Fruit fly (Drosophila melanogaster) whole organism, embryonic: Measurements from ENCODE around the gene CG4133.

ENCODE experiments used
- Adf1 ChIP-seq: fragments of 200-800 bp; sonication (Bioruptor generic); IDR thresholded peaks from 2 replicates; pipeline ENCODE4 v1.3.6; 2022; ENCODE audit warnings: missing biosample characterization, missing genetic modification characterization
- Bdp1 ChIP-seq: fragments of 200-800 bp; sonication (Bioruptor generic); optimal IDR thresholded peaks from 3 replicates; lab custom pipeline; 2016; ENCODE audit warnings: missing biosample characterization, missing genetic modification characterization
- Bgb ChIP-seq: fragments of 200-800 bp; sonication (Bioruptor generic); IDR thresholded peaks from 2 replicates; pipeline ENCODE4 v1.3.6; 2022; ENCODE audit warnings: missing biosample characterization, missing genetic modification characterization; ENCODE audit not compliant: partially characterized antibody
- CG10959 ChIP-seq: fragments of 200-800 bp; sonication (Bioruptor generic); IDR thresholded peaks from 2 replicates; pipeline ENCODE4 v1.3.6; 2022; ENCODE audit warnings: missing biosample characterization, missing genetic modification characterization
- CG11695 ChIP-seq: fragments of 200-800 bp; sonication (Bioruptor generic); IDR thresholded peaks from 3 replicates; pipeline ENCODE4 v1.3.6; 2022; ENCODE audit warnings: missing biosample characterization, missing genetic modification characterization
- CG12769 ChIP-seq: fragments of 200-800 bp; sonication (Bioruptor generic); optimal IDR thresholded peaks from 2 replicates; lab custom pipeline; 2019; ENCODE audit warnings: missing biosample characterization, mild to moderate bottlenecking, missing genetic modification characterization, moderate library complexity
- CG13424 ChIP-seq: fragments of 200-800 bp; sonication (Bioruptor generic); optimal IDR thresholded peaks from 2 replicates; lab custom pipeline; 2019; ENCODE audit warnings: missing biosample characterization, mild to moderate bottlenecking, missing genetic modification characterization, moderate library complexity
- CG14710 ChIP-seq: fragments of 200-800 bp; sonication (Bioruptor generic); optimal IDR thresholded peaks from 3 replicates; lab custom pipeline; 2019; ENCODE audit warnings: missing biosample characterization, mild to moderate bottlenecking, missing genetic modification characterization, moderate library complexity
- CG17186 ChIP-seq: fragments of 200-800 bp; sonication (Bioruptor generic); optimal IDR thresholded peaks from 3 replicates; lab custom pipeline; 2017; ENCODE audit warnings: missing biosample characterization, missing genetic modification reagents, missing genetic modification characterization
- CG31388 ChIP-seq: fragments of 200-800 bp; sonication (Bioruptor generic); optimal IDR thresholded peaks from 2 replicates; lab custom pipeline; 2016; ENCODE audit warnings: missing biosample characterization, missing genetic modification characterization
- CG31441 ChIP-seq: fragments of 200-800 bp; sonication (Bioruptor generic); IDR thresholded peaks from 2 replicates; pipeline ENCODE4 v1.3.6; 2022; ENCODE audit warnings: missing biosample characterization, missing genetic modification characterization
- CG32532 ChIP-seq: fragments of 200-800 bp; sonication (Bioruptor generic); IDR thresholded peaks from 2 replicates; pipeline ENCODE4 v1.3.6; 2022; ENCODE audit warnings: missing biosample characterization, missing genetic modification characterization
- CG32772 ChIP-seq: fragments of 200-800 bp; sonication (Bioruptor generic); IDR thresholded peaks from 2 replicates; pipeline ENCODE4 v1.3.6; 2022; ENCODE audit warnings: missing biosample characterization, missing genetic modification characterization
- CG4730 ChIP-seq: fragments of 200-800 bp; sonication (Bioruptor generic); IDR thresholded peaks from 2 replicates; pipeline ENCODE4 v1.3.6; 2022; ENCODE audit warnings: missing biosample characterization, missing genetic modification characterization
- CG4820 ChIP-seq: fragments of 200-800 bp; sonication (Bioruptor generic); optimal IDR thresholded peaks from 3 replicates; lab custom pipeline; 2016; ENCODE audit warnings: missing biosample characterization, missing genetic modification characterization
- CG6813 ChIP-seq: fragments of 200-800 bp; sonication (Bioruptor generic); optimal IDR thresholded peaks from 2 replicates; lab custom pipeline; 2017; ENCODE audit warnings: missing biosample characterization, missing genetic modification characterization, mild to moderate bottlenecking, moderate library complexity, missing genetic modification reagents
- CG7963 ChIP-seq: fragments of 200-800 bp; sonication (Bioruptor generic); IDR thresholded peaks from 3 replicates; pipeline ENCODE4 v1.3.6; 2022; ENCODE audit warnings: missing biosample characterization, missing genetic modification characterization; ENCODE audit not compliant: partially characterized antibody
- CG7987 ChIP-seq: fragments of 200-800 bp; sonication (Bioruptor generic); optimal IDR thresholded peaks from 2 replicates; lab custom pipeline; 2018; ENCODE audit warnings: missing biosample characterization, mild to moderate bottlenecking, missing genetic modification characterization, moderate library complexity
- CTCF ChIP-seq: fragments of 200-800 bp; sonication (Bioruptor generic); optimal IDR thresholded peaks from 2 replicates; lab custom pipeline; 2017; ENCODE audit warnings: missing biosample characterization, mild to moderate bottlenecking, missing genetic modification characterization, moderate library complexity
- Dad ChIP-seq: fragments of 200-800 bp; sonication (Bioruptor generic); optimal IDR thresholded peaks from 3 replicates; lab custom pipeline; 2016; ENCODE audit warnings: missing biosample characterization, missing genetic modification characterization
- Deaf1 ChIP-seq: fragments of 200-800 bp; optimal IDR thresholded peaks from 3 replicates; lab custom pipeline; 2019; ENCODE audit warnings: missing biosample characterization, mild to moderate bottlenecking, missing genetic modification characterization, moderate library complexity
- Doc2 ChIP-seq: fragments of 200-800 bp; sonication (Bioruptor generic); IDR thresholded peaks from 2 replicates; pipeline ENCODE4 v1.3.6; 2022; ENCODE audit warnings: missing biosample characterization, missing genetic modification characterization
- Dref ChIP-seq: fragments of 200-800 bp; sonication (Bioruptor generic); IDR thresholded peaks from 2 replicates; pipeline ENCODE4 v1.3.6; 2022; ENCODE audit warnings: missing biosample characterization, missing genetic modification characterization
- Gsc ChIP-seq: fragments of 200-800 bp; sonication (Bioruptor generic); IDR thresholded peaks from 2 replicates; pipeline ENCODE4 v1.3.6; 2022; ENCODE audit warnings: missing biosample characterization, missing genetic modification characterization
- Hey ChIP-seq: fragments of 200-800 bp; sonication (Bioruptor generic); optimal IDR thresholded peaks from 3 replicates; lab custom pipeline; 2018; ENCODE audit warnings: missing biosample characterization, mild to moderate bottlenecking, missing genetic modification characterization
- Kr ChIP-seq: fragments of 200-800 bp; sonication (Bioruptor generic); optimal IDR thresholded peaks from 2 replicates; lab custom pipeline; 2017; ENCODE audit warnings: missing biosample characterization, mild to moderate bottlenecking, missing genetic modification characterization
- Nf-YA ChIP-seq: fragments of 200-800 bp; sonication (Bioruptor generic); IDR thresholded peaks from 2 replicates; pipeline ENCODE4 v1.3.6; 2022; ENCODE audit warnings: missing biosample characterization, missing genetic modification characterization
- Side ChIP-seq: fragments of 200-800 bp; sonication (Bioruptor generic); optimal IDR thresholded peaks from 2 replicates; lab custom pipeline; 2016; ENCODE audit warnings: missing biosample characterization, missing genetic modification characterization
- Sox100B ChIP-seq: fragments of 200-800 bp; sonication (Bioruptor generic); optimal IDR thresholded peaks from 3 replicates; lab custom pipeline; 2018; ENCODE audit warnings: missing biosample characterization, mild to moderate bottlenecking, missing genetic modification characterization
- Sox102F ChIP-seq: fragments of 200-800 bp; sonication (Bioruptor generic); optimal IDR thresholded peaks from 2 replicates; lab custom pipeline; 2018; ENCODE audit warnings: missing biosample characterization, mild to moderate bottlenecking, missing genetic modification characterization, moderate library complexity
- Ssrp ChIP-seq: fragments of 200-800 bp; sonication (Bioruptor generic); optimal IDR thresholded peaks from 2 replicates; lab custom pipeline; 2018; ENCODE audit warnings: missing biosample characterization, mild to moderate bottlenecking, missing genetic modification characterization, moderate library complexity
- ato ChIP-seq: fragments of 200-800 bp; sonication (Bioruptor generic); IDR thresholded peaks from 2 replicates; pipeline ENCODE4 v1.3.6; 2022; ENCODE audit warnings: missing biosample characterization, missing genetic modification characterization; ENCODE audit not compliant: partially characterized antibody
- br ChIP-seq: fragments of >200 bp; optimal IDR thresholded peaks from 2 replicates; lab custom pipeline; 2017
- caup ChIP-seq: fragments of 200-800 bp; sonication (Bioruptor generic); optimal IDR thresholded peaks from 3 replicates; lab custom pipeline; 2017; ENCODE audit warnings: missing biosample characterization, mild to moderate bottlenecking, missing genetic modification characterization, moderate library complexity; ENCODE audit not compliant: severe bottlenecking
- chif ChIP-seq, 2 experiments: fragments of 200-800 bp; sonication (Bioruptor generic); optimal IDR thresholded peaks; 3 replicates each; lab custom pipeline; 2016; ENCODE audit warnings: missing biosample characterization in 2 of 2, missing genetic modification characterization in 2 of 2
- corto ChIP-seq: fragments of 200-800 bp; sonication (Bioruptor generic); optimal IDR thresholded peaks from 2 replicates; lab custom pipeline; 2016; ENCODE audit warnings: missing biosample characterization, mild to moderate bottlenecking, missing genetic modification characterization, moderate library complexity
- ewg ChIP-seq: fragments of 200-800 bp; sonication (Bioruptor generic); optimal IDR thresholded peaks from 3 replicates; lab custom pipeline; 2017; ENCODE audit warnings: mild to moderate bottlenecking, missing biosample characterization, missing genetic modification reagents, missing genetic modification characterization
- fd96Cb ChIP-seq: fragments of 200-800 bp; sonication (Bioruptor generic); optimal IDR thresholded peaks from 2 replicates; lab custom pipeline; 2018; ENCODE audit warnings: missing biosample characterization, mild to moderate bottlenecking, missing genetic modification characterization, moderate library complexity
- gcm ChIP-seq: fragments of 200-800 bp; sonication (Bioruptor generic); optimal IDR thresholded peaks from 2 replicates; lab custom pipeline; 2019; ENCODE audit warnings: missing biosample characterization, mild to moderate bottlenecking, missing genetic modification characterization, moderate library complexity
- gfzf ChIP-seq: fragments of 200-800 bp; sonication (Bioruptor generic); optimal IDR thresholded peaks from 2 replicates; lab custom pipeline; 2016; ENCODE audit warnings: missing biosample characterization, mild to moderate bottlenecking, missing genetic modification characterization, moderate library complexity
- lov ChIP-seq, 2 experiments: fragments of 200-800 bp in 1 of 2; fragments of >200 bp in 1 of 2; sonication (Bioruptor generic) in 1 of 2; IDR thresholded peaks in 1 of 2; optimal IDR thresholded peaks in 1 of 2; 2 replicates in 1 of 2; 3 replicates in 1 of 2; pipeline versions ENCODE4 v1.3.6 to Lab custom; 2017 to 2022; ENCODE audit warnings: missing biosample characterization in 1 of 2, missing genetic modification characterization in 1 of 2
- mam ChIP-seq: fragments of 200-800 bp; sonication (Bioruptor generic); optimal IDR thresholded peaks from 3 replicates; lab custom pipeline; 2016; ENCODE audit warnings: missing biosample characterization, missing genetic modification characterization
- peb ChIP-seq: fragments of 200-800 bp; sonication (Bioruptor generic); IDR thresholded peaks from 2 replicates; pipeline ENCODE4 v1.3.6; 2022; ENCODE audit warnings: missing biosample characterization, missing genetic modification characterization
- shn ChIP-seq: fragments of 200-800 bp; sonication (Bioruptor generic); optimal IDR thresholded peaks from 3 replicates; lab custom pipeline; 2016; ENCODE audit warnings: missing biosample characterization, missing genetic modification characterization
- sisA ChIP-seq: fragments of 200-800 bp; sonication (Bioruptor generic); IDR thresholded peaks from 2 replicates; pipeline ENCODE4 v1.3.6; 2022; ENCODE audit warnings: missing biosample characterization, missing genetic modification characterization
- so ChIP-seq: fragments of 200-800 bp; sonication (Bioruptor generic); IDR thresholded peaks from 3 replicates; pipeline ENCODE4 v1.3.6; 2022; ENCODE audit warnings: missing biosample characterization, missing genetic modification characterization
- sr ChIP-seq: fragments of 200-800 bp; sonication (Bioruptor generic); IDR thresholded peaks from 3 replicates; pipeline ENCODE4 v1.3.6; 2022; ENCODE audit warnings: missing biosample characterization, missing genetic modification characterization
- tgo ChIP-seq: fragments of 200-800 bp; sonication (Bioruptor generic); IDR thresholded peaks from 3 replicates; pipeline ENCODE4 v1.3.6; 2022; ENCODE audit warnings: missing biosample characterization, missing genetic modification characterization
- trh ChIP-seq: fragments of 200-800 bp; sonication (Bioruptor generic); optimal IDR thresholded peaks from 2 replicates; lab custom pipeline; 2016; ENCODE audit warnings: missing biosample characterization, missing genetic modification characterization
- tup ChIP-seq: fragments of 200-800 bp; sonication (Bioruptor generic); optimal IDR thresholded peaks from 2 replicates; lab custom pipeline; 2016; ENCODE audit warnings: missing biosample characterization, mild to moderate bottlenecking, missing genetic modification characterization, moderate library complexity
- unpg ChIP-seq: fragments of 200-800 bp; sonication (Bioruptor generic); optimal IDR thresholded peaks from 3 replicates; lab custom pipeline; 2018; ENCODE audit warnings: missing biosample characterization, mild to moderate bottlenecking, missing genetic modification characterization, moderate library complexity
- wek ChIP-seq: fragments of 200-800 bp; sonication (Bioruptor generic); optimal IDR thresholded peaks from 3 replicates; lab custom pipeline; 2018; ENCODE audit warnings: missing biosample characterization, mild to moderate bottlenecking, missing genetic modification characterization, moderate library complexity

The CG4133 gene

DNA sequence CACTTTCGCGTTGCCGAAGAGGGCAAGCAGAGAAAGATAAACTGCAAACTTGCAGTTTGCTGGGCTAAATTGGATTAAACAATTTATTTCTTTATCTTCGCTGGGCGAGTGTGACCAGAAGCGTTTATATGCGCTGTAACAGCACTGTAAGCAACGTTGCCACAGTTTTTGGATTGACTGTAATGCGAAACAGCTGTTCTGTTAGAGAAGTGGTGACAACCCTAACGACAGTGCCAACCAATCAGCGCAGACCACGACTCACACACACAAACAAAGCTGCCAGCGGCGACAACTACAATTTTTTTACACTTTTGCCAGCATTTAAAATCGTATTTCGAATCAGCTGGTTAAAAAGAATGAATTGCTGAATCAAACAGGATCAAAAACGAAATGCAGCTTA, 2.5 kb upstream of the CG4133 start, which contains the start of the genes crq and shv (continued):
- TF ChIP-seq unpg (GFP tag; lab: Kevin White, UChicago) (no peak), CTCF (GFP tag; lab: Kevin White, UChicago) (peak; percentile 14), CG17186 (peak; percentile 99), Side (GFP tag; lab: Kevin White, UChicago) (no peak), Kr (GFP tag; lab: Kevin White, UChicago) (no peak), CG32772 (GFP tag; lab: Robert Waterston, UW) (no peak), CG10959 (GFP tag; lab: Robert Waterston, UW) (no peak), CG31388 (GFP tag; lab: Kevin White, UChicago) (no peak), mam (GFP tag; lab: Kevin White, UChicago) (no peak), CG7987 (GFP tag; lab: Kevin White, UChicago) (no peak), wek (GFP tag; lab: Kevin White, UChicago) (no peak), peb (GFP tag; lab: Robert Waterston, UW) (no peak), CG12769 (tag; lab: Kevin White, UChicago) (no peak), trh (GFP tag; lab: Kevin White, UChicago) (no peak), sr (no peak), sisA (no peak), lov (optimal IDR thresholded peaks at IDR 0.05; lab: Kevin White, UChicago) (no peak), lov (GFP tag; IDR thresholded peaks at IDR 0.05; lab: Robert Waterston, UW) (no peak), Nf-YA (peak; percentile 91), gcm (GFP tag; lab: Kevin White, UChicago) (no peak), tup (no peak), gfzf (peak; percentile 61), tgo (no peak), br (lab: Kevin White, UChicago) (no peak), Dref (GFP tag; lab: Robert Waterston, UW) (no peak), ato (GFP tag; lab: Robert Waterston, UW) (0 out of 2 replicates have a peak, but pooled peaks have one; percentile 30), Sox102F (GFP tag; lab: Kevin White, UChicago) (no peak), CG13424 (tag; lab: Kevin White, UChicago) (no peak), so (GFP tag; lab: Robert Waterston, UW) (no peak), corto (GFP tag; lab: Kevin White, UChicago) (no peak), CG14710 (peak; percentile 50), Bgb (GFP tag; lab: Robert Waterston, UW) (no peak), Bdp1 (no peak), Hey (tag; lab: Kevin White, UChicago) (no peak), fd96Cb (no peak), caup (GFP tag; lab: Kevin White, UChicago) (no peak), CG4820 (GFP tag; lab: Kevin White, UChicago) (no peak), Dad (GFP tag; lab: Kevin White, UChicago) (no peak), Sox100B (GFP tag; lab: Kevin White, UChicago) (no peak), shn (GFP tag; lab: Kevin White, UChicago) (no peak), CG4730 (GFP tag; lab: Robert Waterston, UW) (no peak), Ssrp (tag; lab: Kevin White, UChicago) (no peak), Deaf1 (tag; lab: Kevin White, UChicago) (no peak), chif (GFP tag; optimal IDR thresholded peaks at IDR 0.05; lab: Kevin White, UChicago) (no peak), Doc2 (GFP tag; lab: Robert Waterston, UW) (no peak), Gsc (GFP tag; lab: Robert Waterston, UW) (no peak), CG32532 (no peak), CG7963 (GFP tag; lab: Robert Waterston, UW) (no peak), CG11695 (GFP tag; lab: Robert Waterston, UW) (no peak), Adf1 (GFP tag; lab: Robert Waterston, UW) (no peak), CG31441 (GFP tag; lab: Robert Waterston, UW) (no peak), ewg (no peak), CG6813 (GFP tag; lab: Kevin White, UChicago) (no peak)
